Worm (Caenorhabditis elegans) whole organism, L2 larva: ENCODE data around the gene ttr-3.

Experiments
- ama-1 ChIP-seq: fragments of 150-350 bp; optimal IDR thresholded peaks from 2 replicates; lab custom pipeline; 2018; ENCODE audit warnings: inconsistent platforms
- dmd-4 ChIP-seq: sonication (generic microtip); optimal IDR thresholded peaks from 2 replicates; lab custom pipeline; 2017; ENCODE audit warnings: missing biosample characterization, missing genetic modification characterization
- elt-3 ChIP-seq: sonication (generic microtip); optimal IDR thresholded peaks from 2 replicates; lab custom pipeline; 2017; ENCODE audit warnings: missing biosample characterization, missing genetic modification characterization
- lsy-2 ChIP-seq, 2 experiments: fragments of 150-350 bp in 1 of 2; sonication (generic microtip) in 1 of 2; optimal IDR thresholded peaks; 2 replicates each; lab custom pipeline; 2014 to 2017; ENCODE audit warnings: missing biosample characterization in 2 of 2, missing genetic modification characterization in 2 of 2
- nhr-11 ChIP-seq: fragments of 150-350 bp; optimal IDR thresholded peaks from 2 replicates; lab custom pipeline; 2014; ENCODE audit warnings: missing biosample characterization, missing genetic modification characterization
- skn-1 ChIP-seq: sonication (generic microtip); optimal IDR thresholded peaks from 2 replicates; lab custom pipeline; 2017; ENCODE audit warnings: missing biosample characterization, missing genetic modification characterization
- ztf-1 ChIP-seq: fragments of 200-800 bp; sonication (Bioruptor generic); conservative IDR thresholded peaks from 2 replicates; pipeline ENCODE4 v1.3.6; 2022; ENCODE audit warnings: missing genetic modification characterization, missing compliant biosample characterization

DNA sequence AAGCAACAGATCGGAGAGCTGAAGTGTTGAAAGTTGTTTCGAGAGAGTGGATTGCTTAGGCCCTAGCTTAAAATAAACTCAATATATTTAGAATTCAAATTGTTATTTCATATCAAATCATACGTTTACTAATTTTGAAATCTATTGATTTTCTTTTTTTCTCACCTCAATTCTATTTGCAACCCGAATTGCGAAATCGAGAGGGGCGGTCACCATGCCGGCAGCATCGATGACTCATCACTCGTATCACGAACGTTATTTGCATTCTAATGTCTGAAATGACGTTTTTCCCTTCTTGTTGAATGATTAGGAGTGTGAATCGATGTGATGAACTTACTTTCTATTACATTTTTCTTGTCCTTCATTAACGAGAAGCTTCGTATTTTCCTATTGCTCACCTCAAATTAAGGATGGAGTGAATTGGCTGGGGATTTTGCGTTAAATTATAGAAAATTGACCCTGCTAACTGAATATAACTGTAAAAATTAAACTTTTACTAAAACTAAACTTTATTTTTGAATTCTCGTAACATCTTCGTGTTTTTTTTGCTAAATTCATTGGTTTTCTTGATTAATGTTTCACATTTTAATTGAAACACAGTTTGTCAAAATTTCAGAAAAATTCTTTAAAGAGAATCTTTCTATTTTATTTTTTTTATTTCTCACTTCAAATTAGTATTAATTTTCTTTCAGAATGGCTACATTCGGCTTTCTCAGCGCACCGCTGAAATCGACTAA, 30.3 kb upstream of the ttr-3 start, which contains the start of gene alx-1:
- TF ChIP-seq nhr-11 (tag; lab: Kevin White, UChicago) (no peak), dmd-4 (tag; lab: Kevin White, UChicago) (no peak), skn-1 (tag; lab: Kevin White, UChicago) (no peak), elt-3 (tag; lab: Kevin White, UChicago) (no peak), ztf-1 (no peak), ama-1 (lab: Kevin White, UChicago) (no peak), lsy-2 (tag; optimal IDR thresholded peaks at IDR 0.05; lab: Kevin White, UChicago) (no peak)
